Worm (Caenorhabditis elegans) whole organism, midembryonic: ENCODE data around the gene fln-1.

Source experiments
- T22C8.4 ChIP-seq: fragments of 200-800 bp; sonication (Bioruptor generic); IDR thresholded peaks from 2 replicates; pipeline ENCODE4 v1.3.6; 2022; ENCODE audit warnings: missing genetic modification characterization, missing compliant biosample characterization
- cog-1 ChIP-seq: sonication (generic microtip); optimal IDR thresholded peaks from 2 replicates; lab custom pipeline; 2016; ENCODE audit warnings: missing genetic modification characterization, missing compliant biosample characterization
- flt-1 ChIP-seq: fragments of 200-800 bp; sonication (Bioruptor generic); IDR thresholded peaks from 2 replicates; pipeline ENCODE4 v1.3.6; 2022; ENCODE audit warnings: missing genetic modification characterization, missing compliant biosample characterization
- klf-2 ChIP-seq: fragments of 200-800 bp; sonication (Bioruptor generic); conservative IDR thresholded peaks from 2 replicates; pipeline ENCODE4 v1.3.6; 2022; ENCODE audit warnings: missing genetic modification reagents, missing genetic modification characterization, missing compliant biosample characterization
- med-1 ChIP-seq: sonication (generic microtip); optimal IDR thresholded peaks from 2 replicates; lab custom pipeline; 2017; ENCODE audit warnings: missing genetic modification characterization, mild to moderate bottlenecking, missing compliant biosample characterization, antibody characterized with exemption, missing genetic modification reagents; ENCODE audit not compliant: insufficient read depth
- ref-1 ChIP-seq: fragments of 200-800 bp; sonication (Bioruptor generic); conservative IDR thresholded peaks from 2 replicates; pipeline ENCODE4 v1.3.6; 2022; ENCODE audit warnings: missing genetic modification reagents, missing genetic modification characterization, missing compliant biosample characterization
- tab-1 ChIP-seq: fragments of 200-800 bp; sonication (Bioruptor generic); IDR thresholded peaks from 2 replicates; pipeline ENCODE4 v1.3.6; 2022; ENCODE audit warnings: missing genetic modification characterization, missing compliant biosample characterization
- ztf-23 ChIP-seq: fragments of 200-800 bp; sonication (Bioruptor generic); IDR thresholded peaks from 2 replicates; pipeline ENCODE4 v1.3.6; 2022; ENCODE audit warnings: missing genetic modification reagents, missing genetic modification characterization, missing compliant biosample characterization
- ztf-29 ChIP-seq: fragments of 200-800 bp; sonication (Bioruptor generic); IDR thresholded peaks from 2 replicates; pipeline ENCODE4 v1.3.6; 2022; ENCODE audit warnings: missing genetic modification reagents, missing genetic modification characterization, missing compliant biosample characterization

Gene fln-1

ce11 chrIV:401395-401794 is 25.6 kb upstream of the fln-1 start, which contains the start of gene gpa-4:
Gene gpa-4 (plus strand): TSS chrIV:401695.
- TF ChIP-seq ztf-23 (GFP tag; lab: Robert Waterston, UW): no peak

- no peak for TF ChIP-seq T22C8.4 (GFP tag; lab: Robert Waterston, UW)
- TF ChIP-seq tab-1 (GFP tag; lab: Robert Waterston, UW): no peak
- TF ChIP-seq flt-1: no peak
- TF ChIP-seq ztf-29: no peak
- no peak for TF ChIP-seq cog-1 (tag; lab: Kevin White, UChicago)
- TF ChIP-seq med-1: no peak
- no peak for TF ChIP-seq ztf-23 (GFP tag; lab: Robert Waterston, UW)
- no peak for TF ChIP-seq klf-2 (GFP tag; lab: Robert Waterston, UW)
- no peak for TF ChIP-seq ref-1 (GFP tag; lab: Robert Waterston, UW)
Measured at ce11 chrIV:396373-396772, 20.6 kb upstream of the fln-1 start, which contains the start of gene rrp-8. Gene rrp-8 (plus strand): TSS chrIV:396545.

- TF ChIP-seq cog-1 (tag; lab: Kevin White, UChicago): no peak
- 0 out of 2 replicates have a peak, but pooled peaks have one; percentile 57 for TF ChIP-seq flt-1
- peak; percentile 27; the same call in 1 of the 2 replicates for TF ChIP-seq ztf-23 (GFP tag; lab: Robert Waterston, UW)
Measured at ce11 chrIV:393409-393930, 17.7 kb upstream of the fln-1 start, which contains the start of the genes T07A9.15 and nog-1. Gene T07A9.15 (minus strand): TSS chrIV:393546. Gene nog-1 (plus strand): TSS chrIV:393880.

DNA sequence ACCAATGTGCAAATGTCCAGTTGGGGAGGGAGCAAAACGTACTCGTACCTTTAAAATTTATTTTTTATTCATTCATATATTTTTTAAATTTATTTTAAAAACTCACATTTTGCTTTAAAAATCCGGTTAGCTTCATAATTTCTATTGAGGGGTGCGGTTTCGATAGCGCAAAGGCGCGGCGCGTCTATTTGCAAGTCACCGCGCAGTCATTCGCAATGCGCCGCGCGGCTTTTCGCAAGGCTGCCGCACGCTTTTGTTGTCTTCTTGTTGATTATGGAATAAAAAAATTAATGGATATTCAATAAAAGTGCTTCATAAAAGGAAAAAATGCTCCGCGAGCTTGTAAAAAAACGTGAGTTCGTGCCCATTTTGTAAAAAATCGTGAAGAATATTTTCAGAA is 14.5 kb upstream of the fln-1 start, which contains the start of the genes ears-2 and uncp-18:
Gene ears-2 (minus strand): TSS at position 190 of the 400 bp plus-strand sequence.
Gene uncp-18 (plus strand): TSS at position 282 of the 400 bp plus-strand sequence.
- peak; percentile 95 for TF ChIP-seq flt-1
- peak; percentile 99 for TF ChIP-seq klf-2 (GFP tag; lab: Robert Waterston, UW)
- peak; percentile 98 for TF ChIP-seq ztf-23 (GFP tag; lab: Robert Waterston, UW)
- TF ChIP-seq T22C8.4 (GFP tag; lab: Robert Waterston, UW): peak; percentile 96
- TF ChIP-seq ref-1 (GFP tag; lab: Robert Waterston, UW): peak; percentile 87
- TF ChIP-seq med-1: peak; percentile 98
- peak; percentile 95 for TF ChIP-seq cog-1 (tag; lab: Kevin White, UChicago)
- TF ChIP-seq ztf-29: peak; percentile 97
- TF ChIP-seq tab-1 (GFP tag; lab: Robert Waterston, UW): peak; percentile 97

DNA sequence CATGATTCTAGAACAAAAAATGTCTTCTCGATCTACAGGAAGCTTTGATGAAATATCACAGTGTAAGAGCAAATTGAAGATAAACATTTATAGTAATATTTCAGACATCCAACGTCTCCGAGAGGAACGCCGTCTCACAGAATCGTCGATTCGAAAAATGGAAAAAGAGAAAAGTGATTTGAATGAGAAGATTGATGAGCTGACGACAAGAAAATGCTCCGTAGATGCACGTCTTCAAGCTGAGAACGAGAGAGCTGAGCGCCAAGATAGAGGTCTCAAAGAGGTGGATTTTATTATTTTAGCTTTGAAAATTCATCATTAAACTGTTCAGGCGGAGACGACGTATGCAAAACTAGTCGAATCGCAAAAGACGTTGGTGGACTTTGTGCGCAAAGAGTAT is 12.3 kb upstream of the fln-1 start, which contains the start of gene ssna-1:
Gene ssna-1 (plus strand): TSS at position 12 of the 400 bp plus-strand sequence.
- TF ChIP-seq T22C8.4 (GFP tag; lab: Robert Waterston, UW) (no peak), ztf-23 (GFP tag; lab: Robert Waterston, UW) (no peak), med-1 (no peak), cog-1 (tag; lab: Kevin White, UChicago) (no peak), flt-1 (0 out of 2 replicates have a peak, but pooled peaks have one; percentile 38), ztf-29 (no peak)

DNA sequence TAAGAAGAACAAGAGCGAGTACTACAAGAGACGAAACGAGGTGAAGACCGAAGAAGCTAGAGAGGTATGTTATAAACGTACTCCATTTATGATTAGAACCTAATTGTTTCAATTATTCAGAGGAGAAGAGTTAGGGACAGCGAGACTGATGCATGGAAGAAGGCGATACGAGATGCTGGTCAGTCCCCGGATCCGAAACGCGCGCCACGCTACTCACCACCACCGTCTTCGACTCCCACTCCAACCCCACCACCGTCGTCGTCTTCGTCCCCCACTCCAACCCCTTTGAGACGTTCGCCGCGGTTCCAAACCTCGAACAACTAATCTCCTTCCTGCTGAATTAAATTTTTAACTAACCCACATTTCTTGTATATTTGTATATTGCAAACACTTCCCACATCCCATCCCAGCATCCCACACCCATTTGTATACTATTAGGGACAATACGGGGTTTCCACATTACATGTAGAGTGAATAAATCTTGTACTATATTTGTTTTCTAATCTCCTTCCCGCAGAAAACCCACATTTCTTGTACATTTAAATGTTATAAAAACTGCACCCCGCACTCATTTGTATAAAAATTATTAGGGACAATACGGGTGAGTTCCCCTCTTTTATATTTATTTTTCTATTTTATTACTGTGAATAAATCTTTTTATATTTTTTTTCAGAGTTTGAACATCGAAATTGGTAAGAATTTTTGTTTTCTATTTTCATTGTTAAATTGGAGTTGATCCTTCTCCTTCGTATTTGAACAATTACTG is 11.7 kb upstream of the fln-1 start:
- TF ChIP-seq cog-1 (tag; lab: Kevin White, UChicago) (no peak), med-1 (no peak), tab-1 (GFP tag; lab: Robert Waterston, UW) (no peak), ztf-29 (no peak), flt-1 (no peak), ztf-23 (GFP tag; lab: Robert Waterston, UW) (no peak), ref-1 (GFP tag; lab: Robert Waterston, UW) (no peak), T22C8.4 (GFP tag; lab: Robert Waterston, UW) (no peak), klf-2 (GFP tag; lab: Robert Waterston, UW) (no peak)

ce11 chrIV:386576-386975 is 10.8 kb upstream of the fln-1 start, which contains the start of gene T07A9.14:
Gene T07A9.14 (plus strand): TSS chrIV:386699.
- TF ChIP-seq flt-1 (no peak), tab-1 (GFP tag; lab: Robert Waterston, UW) (no peak), med-1 (no peak), klf-2 (GFP tag; lab: Robert Waterston, UW) (no peak), ztf-23 (GFP tag; lab: Robert Waterston, UW) (no peak), ref-1 (GFP tag; lab: Robert Waterston, UW) (no peak), T22C8.4 (GFP tag; lab: Robert Waterston, UW) (no peak), cog-1 (tag; lab: Kevin White, UChicago) (no peak), ztf-29 (no peak)

ce11 chrIV:385150-385937 is 9.5 kb upstream of the fln-1 start, which contains the start of gene rps-24:
Gene rps-24 (plus strand): TSS chrIV:385887.
- TF ChIP-seq T22C8.4 (GFP tag; lab: Robert Waterston, UW) (peak; percentile 72), flt-1 (peak; percentile 86), cog-1 (tag; lab: Kevin White, UChicago) (peak; percentile 84), klf-2 (GFP tag; lab: Robert Waterston, UW) (peak; percentile 87), ztf-29 (peak; percentile 85), ref-1 (GFP tag; lab: Robert Waterston, UW) (0 out of 2 replicates have a peak, but pooled peaks have one; percentile 39), ztf-23 (GFP tag; lab: Robert Waterston, UW) (peak; percentile 93), tab-1 (GFP tag; lab: Robert Waterston, UW) (peak; percentile 78; the same call in 1 of the 2 replicates)
